Fruit fly (Drosophila melanogaster) whole organism, prepupa: ENCODE measurements around the gene Osi11.

Experiments
- Blimp-1 ChIP-seq: fragments of 200-800 bp; sonication (Bioruptor generic); optimal IDR thresholded peaks from 3 replicates; lab custom pipeline; 2017; ENCODE audit warnings: missing biosample characterization, missing genetic modification characterization, mild to moderate bottlenecking, moderate library complexity, missing genetic modification reagents
- CG31627 ChIP-seq: fragments of 200-800 bp; sonication (Bioruptor generic); optimal IDR thresholded peaks from 3 replicates; lab custom pipeline; 2016; ENCODE audit warnings: missing biosample characterization, missing genetic modification characterization
- CG6808 ChIP-seq: fragments of 200-800 bp; sonication (Bioruptor generic); optimal IDR thresholded peaks from 3 replicates; lab custom pipeline; 2017; ENCODE audit warnings: missing biosample characterization, missing genetic modification characterization, mild to moderate bottlenecking, moderate library complexity, missing genetic modification reagents
- CG8319 ChIP-seq: fragments of 200-800 bp; sonication (Bioruptor generic); optimal IDR thresholded peaks from 3 replicates; lab custom pipeline; 2016; ENCODE audit warnings: missing biosample characterization, missing genetic modification characterization
- OdsH ChIP-seq: fragments of 200-800 bp; sonication (Bioruptor generic); optimal IDR thresholded peaks from 3 replicates; lab custom pipeline; 2016; ENCODE audit warnings: missing biosample characterization, missing genetic modification characterization
- Sox102F ChIP-seq: fragments of 200-800 bp; sonication (Bioruptor generic); optimal IDR thresholded peaks from 2 replicates; lab custom pipeline; 2016; ENCODE audit warnings: missing biosample characterization, mild to moderate bottlenecking, missing genetic modification characterization
- Sox15 ChIP-seq: fragments of 200-800 bp; sonication (Bioruptor generic); optimal IDR thresholded peaks from 3 replicates; lab custom pipeline; 2016; ENCODE audit warnings: missing biosample characterization, missing genetic modification characterization
- cyc ChIP-seq: fragments of 200-800 bp; sonication (Bioruptor generic); optimal IDR thresholded peaks from 3 replicates; lab custom pipeline; 2016; ENCODE audit warnings: missing biosample characterization, missing genetic modification characterization
- fkh ChIP-seq: fragments of 200-800 bp; sonication (Bioruptor generic); optimal IDR thresholded peaks from 3 replicates; lab custom pipeline; 2017; ENCODE audit warnings: missing biosample characterization, mild to moderate bottlenecking, missing genetic modification characterization, moderate library complexity
- net ChIP-seq: fragments of 200-800 bp; sonication (Bioruptor generic); optimal IDR thresholded peaks from 3 replicates; lab custom pipeline; 2016; ENCODE audit warnings: missing biosample characterization, missing genetic modification characterization
- topi ChIP-seq: fragments of 200-800 bp; sonication (Bioruptor generic); optimal IDR thresholded peaks from 3 replicates; lab custom pipeline; 2016; ENCODE audit warnings: missing biosample characterization, missing genetic modification characterization

dm6 chr3R:6304947-6305346, 36.4 kb upstream of the Osi11 start, which contains the start of gene Osi16:
- no peak for TF ChIP-seq Sox102F (GFP tag; lab: Kevin White, UChicago)
- TF ChIP-seq topi (GFP tag; lab: Kevin White, UChicago), result no peak
- TF ChIP-seq net (GFP tag; lab: Kevin White, UChicago), result no peak
- no peak for TF ChIP-seq CG6808
- TF ChIP-seq Blimp-1 (GFP tag; lab: Kevin White, UChicago), result no peak
- TF ChIP-seq cyc (GFP tag; lab: Kevin White, UChicago), result no peak
- TF ChIP-seq OdsH (GFP tag; lab: Kevin White, UChicago), result no peak
- TF ChIP-seq CG31627 (GFP tag; lab: Kevin White, UChicago), result no peak
- TF ChIP-seq fkh (GFP tag; lab: Kevin White, UChicago), result no peak
- TF ChIP-seq CG8319 (GFP tag; lab: Kevin White, UChicago), result no peak
- TF ChIP-seq Sox15, result no peak
